Fruit fly (Drosophila melanogaster): Measurements from ENCODE around the gene Wdr37.

Gene Wdr37

dm6 chr3R:18398954-18399697, 3.4 kb downstream of the Wdr37 start, which contains the start of gene Vha100-2 (continued):
- peak; percentile 16 for TF ChIP-seq CG9727 (GFP tag; optimal IDR thresholded peaks at IDR 0.05)
- TF ChIP-seq CG9797 (GFP tag; optimal IDR thresholded peaks at IDR 0.05): peak; percentile 90
- peak; percentile 14 for TF ChIP-seq corto (GFP tag; optimal IDR thresholded peaks at IDR 0.05)
- no peak for TF ChIP-seq schlank (tag; optimal IDR thresholded peaks at IDR 0.05)
- TF ChIP-seq CG13287 (GFP tag; IDR thresholded peaks at IDR 0.05; ENCODE audit: partially characterized antibody): peak; percentile 7; the same call in 1 of the 2 replicates
- TF ChIP-seq sim (GFP tag; IDR thresholded peaks at IDR 0.05): no peak
- TF ChIP-seq CG17612 (GFP tag; IDR thresholded peaks at IDR 0.05): no peak
- peak; percentile 51 for TF ChIP-seq lbe (GFP tag; optimal IDR thresholded peaks at IDR 0.05)
- TF ChIP-seq peb (GFP tag; IDR thresholded peaks at IDR 0.05): no peak
- peak; percentile 51; the same call in 2 of the 3 replicates for TF ChIP-seq CG17361 (GFP tag; IDR thresholded peaks at IDR 0.05)
- TF ChIP-seq CG8290 (GFP tag; optimal IDR thresholded peaks at IDR 0.05): no peak
- peak in 1 of 2 experiments; percentile 85 for TF ChIP-seq CG8290 (tag; optimal IDR thresholded peaks at IDR 0.05)
- no peak for TF ChIP-seq NC2β (GFP tag; optimal IDR thresholded peaks at IDR 0.05)
- peak; percentile 40 for TF ChIP-seq CG11504 (tag; optimal IDR thresholded peaks at IDR 0.05)
- peak; percentile 72; the same call in 2 of the 4 replicates for TF ChIP-seq chinmo (GFP tag; IDR thresholded peaks at IDR 0.05; ENCODE audit: partially characterized antibody)
- no peak for TF ChIP-seq CG16815 (GFP tag; optimal IDR thresholded peaks at IDR 0.05)
- TF ChIP-seq Vsx1 (GFP tag; optimal IDR thresholded peaks at IDR 0.05): peak; percentile 98
- 0 out of 3 replicates have a peak, but pooled peaks have one; percentile 16 for TF ChIP-seq mld (GFP tag; IDR thresholded peaks at IDR 0.05; ENCODE audit: partially characterized antibody)
- no peak for TF ChIP-seq Dfd (GFP tag; optimal IDR thresholded peaks at IDR 0.05)
- no peak for TF ChIP-seq Elba2 (GFP tag; optimal IDR thresholded peaks at IDR 0.05)
- no peak; the same call in none of the 2 replicates for TF ChIP-seq CG3847 (GFP tag; IDR thresholded peaks at IDR 0.05)
- no peak for TF ChIP-seq Spps (tag; optimal IDR thresholded peaks at IDR 0.05)
- peak; percentile 54 for TF ChIP-seq nmo (GFP tag; optimal IDR thresholded peaks at IDR 0.05)
- no peak for TF ChIP-seq CG2712 (tag; optimal IDR thresholded peaks at IDR 0.05)
- no peak for TF ChIP-seq lov (optimal IDR thresholded peaks at IDR 0.05)
- 0 out of 3 replicates have a peak, but pooled peaks have one; percentile 55 for TF ChIP-seq lov (GFP tag; IDR thresholded peaks at IDR 0.05)
- TF ChIP-seq Awh (GFP tag; IDR thresholded peaks at IDR 0.05): peak; percentile 49; the same call in 1 of the 2 replicates
- TF ChIP-seq disco-r (GFP tag; optimal IDR thresholded peaks at IDR 0.05): peak; percentile 48
- TF ChIP-seq chif (GFP tag; optimal IDR thresholded peaks at IDR 0.05): peak in 1 of 2 experiments; percentile 2
- no peak for TF ChIP-seq C15 (GFP tag; IDR thresholded peaks at IDR 0.05)
- 0 out of 3 replicates have a peak, but pooled peaks have one; percentile 33 for TF ChIP-seq CG7963 (GFP tag; IDR thresholded peaks at IDR 0.05; ENCODE audit: partially characterized antibody)
- no peak for TF ChIP-seq pnt (GFP tag; optimal IDR thresholded peaks at IDR 0.05)
- peak; percentile 27 for TF ChIP-seq da (GFP tag; optimal IDR thresholded peaks at IDR 0.05)
- no peak for TF ChIP-seq tin (GFP tag; optimal IDR thresholded peaks at IDR 0.05)
- peak; percentile 51 for TF ChIP-seq CG31441 (GFP tag; IDR thresholded peaks at IDR 0.05)
- peak; percentile 17 for TF ChIP-seq vfl (GFP tag; optimal IDR thresholded peaks at IDR 0.05)
- TF ChIP-seq prd (optimal IDR thresholded peaks at IDR 0.05): no peak
- peak; percentile 59 for TF ChIP-seq prd (GFP tag; IDR thresholded peaks at IDR 0.05)
- TF ChIP-seq grau (tag; optimal IDR thresholded peaks at IDR 0.05): peak; percentile 27
- no peak for TF ChIP-seq CG3407 (GFP tag; optimal IDR thresholded peaks at IDR 0.05)
- peak; percentile 56 for TF ChIP-seq CG7987 (GFP tag; optimal IDR thresholded peaks at IDR 0.05)
- TF ChIP-seq E2f2 (GFP tag; IDR thresholded peaks at IDR 0.05): peak; percentile 67
- no peak for TF ChIP-seq CG6683 (GFP tag; optimal IDR thresholded peaks at IDR 0.05)
- no peak; the same call in 2 of the 3 replicates for TF ChIP-seq ase (GFP tag; IDR thresholded peaks at IDR 0.05)
- no peak for TF ChIP-seq CG10274 (GFP tag; optimal IDR thresholded peaks at IDR 0.05)
- peak; percentile 68 for TF ChIP-seq CG17186 (GFP tag; optimal IDR thresholded peaks at IDR 0.05)
- no peak for TF ChIP-seq Camta (GFP tag; optimal IDR thresholded peaks at IDR 0.05)
- peak; percentile 26 for TF ChIP-seq sqz (GFP tag; optimal IDR thresholded peaks at IDR 0.05)
- TF ChIP-seq gt (GFP tag; IDR thresholded peaks at IDR 0.05): no peak
- peak; percentile 67 for TF ChIP-seq CG34376 (GFP tag; optimal IDR thresholded peaks at IDR 0.05)
